Worm (Caenorhabditis elegans): ENCODE results near the gene T05C1.1.
A peak's percentile ranks its signal among the peaks of the same experiment; 100 is the strongest.

Gene T05C1.1

DNA sequence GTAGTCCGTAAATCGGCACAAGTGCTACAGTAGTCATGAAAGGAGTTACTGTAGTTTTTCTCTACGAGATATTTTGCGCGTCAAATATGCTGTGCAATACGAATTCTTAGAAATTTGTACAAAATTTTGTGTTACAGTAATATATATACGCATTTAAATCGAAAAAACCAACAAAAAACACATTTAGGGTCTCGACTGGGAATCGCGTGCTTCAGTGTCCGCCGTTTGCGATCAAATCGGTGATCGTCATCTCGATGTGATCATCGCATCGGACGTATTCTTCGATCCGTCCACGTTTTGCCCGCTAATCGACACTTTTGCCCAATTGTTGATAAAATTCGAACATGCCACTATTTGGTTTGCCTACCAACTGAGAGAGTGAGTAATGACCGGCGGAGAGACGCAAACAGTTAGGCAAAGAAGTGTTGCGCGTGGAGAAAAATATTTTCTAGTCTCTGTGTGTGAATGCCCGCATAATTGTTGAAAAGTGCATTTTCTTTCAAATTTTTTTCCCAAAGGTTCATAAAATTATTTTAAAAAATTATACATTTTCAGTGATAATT lies 9.4 kb upstream of the T05C1.1 start:
- TF ChIP-seq mes-2 (tag; optimal IDR thresholded peaks at IDR 0.05; ENCODE audit: poor library complexity, severe bottlenecking) (peak; percentile 31), nhr-10 (tag; optimal IDR thresholded peaks at IDR 0.05) (no peak), sdz-12 (GFP tag; optimal IDR thresholded peaks at IDR 0.05) (no peak), ceh-20 (GFP tag; IDR thresholded peaks at IDR 0.05) (no peak), dmd-6 (GFP tag; IDR thresholded peaks at IDR 0.05) (peak; percentile 54; the same call in 1 of the 2 replicates), hlh-30 (tag; optimal IDR thresholded peaks at IDR 0.05; ENCODE audit: insufficient read depth) (peak; percentile 23), mdl-1 (tag; optimal IDR thresholded peaks at IDR 0.05) (peak in 1 of 2 experiments; percentile 9), zip-2 (tag; optimal IDR thresholded peaks at IDR 0.05) (no peak), madf-5 (GFP tag; IDR thresholded peaks at IDR 0.05) (no peak), daf-16 (GFP tag; optimal IDR thresholded peaks at IDR 0.05) (no peak), daf-16 (tag; optimal IDR thresholded peaks at IDR 0.05) (peak; percentile 57), nhr-28 (tag; optimal IDR thresholded peaks at IDR 0.05) (peak; percentile 88), dve-1 (tag; optimal IDR thresholded peaks at IDR 0.05; ENCODE audit: insufficient read depth) (no peak), pqm-1 (tag; optimal IDR thresholded peaks at IDR 0.05) (peak; percentile 53), aha-1 (tag) (peak; percentile 97), hlh-11 (tag; optimal IDR thresholded peaks at IDR 0.05) (peak; percentile 53), mep-1 (tag; optimal IDR thresholded peaks at IDR 0.05) (no peak), daf-19 (GFP tag; conservative IDR thresholded peaks at IDR 0.05) (no peak), mxl-3 (GFP tag; optimal IDR thresholded peaks at IDR 0.05) (peak; percentile 61), dmd-9 (GFP tag; IDR thresholded peaks at IDR 0.05) (no peak)

- no peak for TF ChIP-seq Y5F2A.4 (GFP tag; optimal IDR thresholded peaks at IDR 0.05)
- no peak for TF ChIP-seq unc-39 (tag; optimal IDR thresholded peaks at IDR 0.05)
- TF ChIP-seq set-16 (GFP tag; IDR thresholded peaks at IDR 0.05): no peak
- TF ChIP-seq dpl-1 (GFP tag; optimal IDR thresholded peaks at IDR 0.05): no peak
- TF ChIP-seq T26A8.4 (GFP tag; IDR thresholded peaks at IDR 0.05): no peak
- no peak for TF ChIP-seq ceh-28 (tag; optimal IDR thresholded peaks at IDR 0.05)
- no peak for TF ChIP-seq lin-13 (GFP tag; optimal IDR thresholded peaks at IDR 0.05)
- TF ChIP-seq lin-15B (tag; optimal IDR thresholded peaks at IDR 0.05): no peak
- no peak for TF ChIP-seq nhr-42 (GFP tag; IDR thresholded peaks at IDR 0.05)
- no peak for TF ChIP-seq aha-1 (tag)
- TF ChIP-seq ZK546.5 (tag; optimal IDR thresholded peaks at IDR 0.05): no peak
- TF ChIP-seq tag-97 (GFP tag; IDR thresholded peaks at IDR 0.05): no peak
- TF ChIP-seq mdl-1 (tag; optimal IDR thresholded peaks at IDR 0.05): no peak
- no peak for TF ChIP-seq hlh-11 (tag; optimal IDR thresholded peaks at IDR 0.05)
- no peak for TF ChIP-seq nhr-25 (tag; optimal IDR thresholded peaks at IDR 0.05; ENCODE audit: borderline replicate concordance, insufficient read depth)
- peak; percentile 34 for TF ChIP-seq lin-38 (GFP tag; IDR thresholded peaks at IDR 0.05)
- 0 out of 2 replicates have a peak, but pooled peaks have one; percentile 15 for TF ChIP-seq Y48G9A.11 (GFP tag; IDR thresholded peaks at IDR 0.05)
- no peak for TF ChIP-seq ceh-62 (tag; optimal IDR thresholded peaks at IDR 0.05)
- TF ChIP-seq hmg-1.1 (GFP tag; IDR thresholded peaks at IDR 0.05): no peak
- TF ChIP-seq F37D6.2 (tag; optimal IDR thresholded peaks at IDR 0.05): no peak
- TF ChIP-seq ZK337.2 (GFP tag; IDR thresholded peaks at IDR 0.05): no peak
- no peak for TF ChIP-seq snpc-4 (tag; optimal IDR thresholded peaks at IDR 0.05)
- no peak for TF ChIP-seq F44E2.7 (GFP tag; IDR thresholded peaks at IDR 0.05)
- TF ChIP-seq unc-130 (GFP tag; optimal IDR thresholded peaks at IDR 0.05): peak; percentile 52
- TF ChIP-seq nhr-76 (tag; optimal IDR thresholded peaks at IDR 0.05): no peak
Observed at ce11 chrII:4470972-4471645, 7.3 kb upstream of the T05C1.1 start, which contains the start of gene W06B4.1. Gene W06B4.1 (plus strand): TSS chrII:4471595.

All from whole organism, L4 larva.